Fruit fly (Drosophila melanogaster): Measurements from ENCODE around the gene CG43203.

- TF ChIP-seq CG7101 (tag; optimal IDR thresholded peaks at IDR 0.05) (no peak), kay (GFP tag; ENCODE audit: borderline replicate concordance) (no peak), CG33017 (tag; optimal IDR thresholded peaks at IDR 0.05) (no peak), CG11617 (GFP tag; optimal IDR thresholded peaks at IDR 0.05) (no peak), tj (GFP tag; optimal IDR thresholded peaks at IDR 0.05) (no peak), ovo (GFP tag; optimal IDR thresholded peaks at IDR 0.05) (no peak)
These were observed 36.1 kb downstream of the CG43203 start, which contains the start of gene CG18493 for dm6 chr3R:19389919-19390318.

All from whole organism, adult.